Worm (Caenorhabditis elegans) whole organism, early embryonic: ENCODE results near the gene pmk-2.

Source experiments
- B0310.2 ChIP-seq: sonication (generic microtip); optimal IDR thresholded peaks from 2 replicates; lab custom pipeline; 2016; ENCODE audit warnings: mild to moderate bottlenecking, missing genetic modification characterization, missing compliant biosample characterization
- F13C5.2 ChIP-seq: sonication (generic microtip); optimal IDR thresholded peaks from 2 replicates; lab custom pipeline; 2017; ENCODE audit warnings: mild to moderate bottlenecking, missing genetic modification characterization, inconsistent platforms, missing compliant biosample characterization
- aly-1 ChIP-seq: sonication (generic microtip); optimal IDR thresholded peaks from 2 replicates; lab custom pipeline; 2016; ENCODE audit warnings: missing genetic modification characterization, missing compliant biosample characterization
- ama-1 ChIP-seq: fragments of 150-350 bp; optimal IDR thresholded peaks from 2 replicates; lab custom pipeline; 2014
- ceh-13 ChIP-seq: fragments of 200-800 bp; sonication (Bioruptor generic); optimal IDR thresholded peaks from 2 replicates; lab custom pipeline; 2018; ENCODE audit warnings: mild to moderate bottlenecking, missing genetic modification characterization, missing compliant biosample characterization
- ceh-36 ChIP-seq: sonication (generic microtip); optimal IDR thresholded peaks from 2 replicates; lab custom pipeline; 2016; ENCODE audit warnings: missing genetic modification characterization, inconsistent platforms, missing compliant biosample characterization
- ets-7 ChIP-seq: sonication (generic microtip); optimal IDR thresholded peaks from 2 replicates; lab custom pipeline; 2016; ENCODE audit warnings: missing genotype, missing genetic modification characterization, missing compliant biosample characterization
- flt-1 ChIP-seq: fragments of 200-800 bp; sonication (Bioruptor generic); IDR thresholded peaks from 2 replicates; pipeline ENCODE4 v1.3.6; 2022; ENCODE audit warnings: missing genetic modification characterization, missing compliant biosample characterization
- hmbx-1 ChIP-seq: sonication (generic microtip); optimal IDR thresholded peaks from 2 replicates; lab custom pipeline; 2016; ENCODE audit warnings: mild to moderate bottlenecking, missing genetic modification characterization, missing compliant biosample characterization
- hmg-4 ChIP-seq: fragments of 200-800 bp; sonication (Bioruptor generic); optimal IDR thresholded peaks from 2 replicates; lab custom pipeline; 2018; ENCODE audit warnings: mild to moderate bottlenecking, missing genetic modification characterization, missing compliant biosample characterization
- hnd-1 ChIP-seq: sonication (generic microtip); optimal IDR thresholded peaks from 2 replicates; lab custom pipeline; 2016; ENCODE audit warnings: missing genetic modification characterization, missing compliant biosample characterization
- pes-1 ChIP-seq: fragments of 200-800 bp; sonication (Bioruptor generic); IDR thresholded peaks from 2 replicates; pipeline ENCODE4 v1.3.6; 2022; ENCODE audit warnings: missing genetic modification reagents, missing genetic modification characterization, missing compliant biosample characterization
- scrt-1 ChIP-seq: fragments of 200-800 bp; sonication (Bioruptor generic); IDR thresholded peaks from 2 replicates; pipeline ENCODE4 v1.3.6; 2022; ENCODE audit warnings: missing genetic modification characterization, missing compliant biosample characterization
- sea-1 ChIP-seq: fragments of 200-800 bp; sonication (Bioruptor generic); conservative IDR thresholded peaks from 2 replicates; pipeline ENCODE4 v1.3.6; 2022; ENCODE audit warnings: missing genetic modification characterization, missing compliant biosample characterization
- tbx-11 ChIP-seq: fragments of 200-800 bp; sonication (Bioruptor generic); IDR thresholded peaks from 2 replicates; pipeline ENCODE4 v1.3.6; 2022; ENCODE audit warnings: missing genetic modification characterization, missing compliant biosample characterization
- tbx-37 ChIP-seq: fragments of 200-800 bp; sonication (Bioruptor generic); conservative IDR thresholded peaks from 2 replicates; pipeline ENCODE4 v1.3.6; 2022; ENCODE audit warnings: missing genetic modification reagents, missing genetic modification characterization, missing compliant biosample characterization
- tra-4 ChIP-seq: sonication (generic microtip); optimal IDR thresholded peaks from 2 replicates; lab custom pipeline; 2017; ENCODE audit warnings: missing genetic modification characterization, missing compliant biosample characterization

pmk-2 gene

ce11 chrIV:8142735-8143550, at the start of gene pmk-2:
Gene pmk-2, plus strand, starts transcription at chrIV:8143500.
- TF ChIP-seq pes-1 (GFP tag; lab: Robert Waterston, UW) = no peak
- TF ChIP-seq aly-1 (tag; lab: Kevin White, UChicago) = no peak
- TF ChIP-seq ama-1 (lab: Kevin White, UChicago) = no peak
- TF ChIP-seq tbx-37 (GFP tag; lab: Robert Waterston, UW) = no peak
- no peak for TF ChIP-seq tra-4 (tag; lab: Kevin White, UChicago)
- no peak for TF ChIP-seq B0310.2 (tag; lab: Kevin White, UChicago)
- TF ChIP-seq ets-7 (tag; lab: Kevin White, UChicago) = no peak
- TF ChIP-seq hnd-1 (tag; lab: Kevin White, UChicago) = no peak
- no peak for TF ChIP-seq F13C5.2 (tag; lab: Kevin White, UChicago)
- no peak for TF ChIP-seq ceh-36 (tag; lab: Kevin White, UChicago)
- no peak for TF ChIP-seq ceh-13 (GFP tag; lab: Kevin White, UChicago)
- no peak for TF ChIP-seq flt-1
- no peak for TF ChIP-seq tbx-11 (GFP tag; lab: Robert Waterston, UW)
- TF ChIP-seq hmbx-1 = no peak
- no peak for TF ChIP-seq sea-1 (GFP tag; lab: Robert Waterston, UW)
- TF ChIP-seq scrt-1 (GFP tag; lab: Robert Waterston, UW) = no peak

- no peak for TF ChIP-seq B0310.2 (tag; lab: Kevin White, UChicago)
- TF ChIP-seq scrt-1 (GFP tag; lab: Robert Waterston, UW) = no peak
- TF ChIP-seq sea-1 (GFP tag; lab: Robert Waterston, UW) = no peak
- TF ChIP-seq ceh-13 (GFP tag; lab: Kevin White, UChicago) = no peak
Measured at ce11 chrIV:8096375-8096774, 46.9 kb upstream of the pmk-2 start.

ce11 chrIV:8099601-8100000, 43.7 kb upstream of the pmk-2 start, which contains the start of gene Y42H9AR.2:
Gene Y42H9AR.2, plus strand, starts transcription at chrIV:8099901.
- TF ChIP-seq B0310.2 (tag; lab: Kevin White, UChicago) (no peak), aly-1 (tag; lab: Kevin White, UChicago) (no peak), sea-1 (GFP tag; lab: Robert Waterston, UW) (no peak), ama-1 (lab: Kevin White, UChicago) (no peak), scrt-1 (GFP tag; lab: Robert Waterston, UW) (no peak), F13C5.2 (tag; lab: Kevin White, UChicago) (no peak), tbx-11 (GFP tag; lab: Robert Waterston, UW) (no peak), tbx-37 (GFP tag; lab: Robert Waterston, UW) (no peak), hmg-4 (GFP tag; lab: Kevin White, UChicago) (no peak), tra-4 (tag; lab: Kevin White, UChicago) (no peak), ets-7 (tag; lab: Kevin White, UChicago) (no peak)

ce11 chrIV:8102231-8102630, 41.1 kb upstream of the pmk-2 start, which contains the start of gene Y42H9AR.5:
Gene Y42H9AR.5, plus strand, starts transcription at chrIV:8102531.
- TF ChIP-seq ceh-13 (GFP tag; lab: Kevin White, UChicago) (no peak), B0310.2 (tag; lab: Kevin White, UChicago) (no peak), scrt-1 (GFP tag; lab: Robert Waterston, UW) (no peak), ceh-36 (tag; lab: Kevin White, UChicago) (no peak)

ce11 chrIV:8103196-8103595, 40.1 kb upstream of the pmk-2 start:
- no peak for TF ChIP-seq ama-1 (lab: Kevin White, UChicago)

DNA sequence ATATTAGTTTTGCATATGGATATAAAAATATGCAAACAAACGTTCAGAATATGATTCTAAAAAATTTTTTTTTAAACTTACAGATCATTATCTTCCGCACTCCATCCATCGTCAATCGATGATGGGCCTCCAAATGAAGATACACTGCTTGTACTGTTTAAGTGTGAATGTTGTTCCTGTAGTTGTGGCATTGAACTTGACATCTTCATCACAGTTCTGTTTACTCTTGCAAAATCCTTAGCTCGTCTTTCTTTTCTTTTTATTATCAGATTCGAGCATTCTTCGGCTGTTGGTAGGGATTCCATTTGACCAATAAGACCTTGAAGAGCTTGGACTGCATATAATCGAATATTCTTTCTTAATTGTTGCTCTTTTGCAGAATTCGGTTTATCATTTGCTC, 38.2 kb upstream of the pmk-2 start:
- TF ChIP-seq ets-7 (tag; lab: Kevin White, UChicago) = no peak
- TF ChIP-seq aly-1 (tag; lab: Kevin White, UChicago) = no peak

- TF ChIP-seq flt-1 (no peak), B0310.2 (tag; lab: Kevin White, UChicago) (no peak), tbx-37 (GFP tag; lab: Robert Waterston, UW) (no peak), hmbx-1 (no peak), hnd-1 (tag; lab: Kevin White, UChicago) (no peak), ceh-36 (tag; lab: Kevin White, UChicago) (no peak)
Measured at ce11 chrIV:8107502-8107901, 35.8 kb upstream of the pmk-2 start, which contains the start of gene rabs-5. Gene rabs-5, minus strand, starts transcription at chrIV:8107602.

ce11 chrIV:8112187-8112586, 31.1 kb upstream of the pmk-2 start, which contains the start of gene Y42H9AR.4:
Gene Y42H9AR.4, minus strand, starts transcription at chrIV:8112218.
- TF ChIP-seq F13C5.2 (tag; lab: Kevin White, UChicago) (peak; percentile 27), tra-4 (tag; lab: Kevin White, UChicago) (no peak)

- no peak for TF ChIP-seq ceh-13 (GFP tag; lab: Kevin White, UChicago)
- TF ChIP-seq aly-1 (tag; lab: Kevin White, UChicago) = no peak
- TF ChIP-seq scrt-1 (GFP tag; lab: Robert Waterston, UW) = no peak
- TF ChIP-seq tra-4 (tag; lab: Kevin White, UChicago) = no peak
- no peak for TF ChIP-seq sea-1 (GFP tag; lab: Robert Waterston, UW)
- no peak for TF ChIP-seq pes-1 (GFP tag; lab: Robert Waterston, UW)
- no peak for TF ChIP-seq ama-1 (lab: Kevin White, UChicago)
- TF ChIP-seq F13C5.2 (tag; lab: Kevin White, UChicago) = no peak
- TF ChIP-seq hmg-4 (GFP tag; lab: Kevin White, UChicago) = no peak
- no peak for TF ChIP-seq ets-7 (tag; lab: Kevin White, UChicago)
- no peak for TF ChIP-seq hmbx-1
- no peak for TF ChIP-seq tbx-37 (GFP tag; lab: Robert Waterston, UW)
- TF ChIP-seq flt-1 = no peak
- no peak for TF ChIP-seq hnd-1 (tag; lab: Kevin White, UChicago)
- no peak for TF ChIP-seq ceh-36 (tag; lab: Kevin White, UChicago)
Measured at ce11 chrIV:8112646-8113045, 30.7 kb upstream of the pmk-2 start.
